Fruit fly (Drosophila melanogaster) whole organism, embryonic: ENCODE results near the gene Dup99B.
A peak's percentile ranks its signal among the peaks of the same experiment; 100 is the strongest.

Experiments
- Atf3 ChIP-seq: fragments of 200-800 bp; sonication (Bioruptor generic); optimal IDR thresholded peaks from 3 replicates; lab custom pipeline; 2016; ENCODE audit warnings: missing biosample characterization, missing genetic modification characterization
- CG10147 ChIP-seq: fragments of 200-800 bp; sonication (Bioruptor generic); optimal IDR thresholded peaks from 2 replicates; lab custom pipeline; 2019; ENCODE audit warnings: missing biosample characterization, mild to moderate bottlenecking, missing genetic modification characterization, moderate library complexity
- CG11398 ChIP-seq: fragments of 200-800 bp; sonication (Bioruptor generic); optimal IDR thresholded peaks from 2 replicates; lab custom pipeline; 2016; ENCODE audit warnings: missing biosample characterization, missing genetic modification characterization
- CG11456 ChIP-seq: fragments of 200-800 bp; sonication (Bioruptor generic); IDR thresholded peaks from 3 replicates; pipeline ENCODE4 v1.3.6; 2022; ENCODE audit warnings: missing biosample characterization, missing genetic modification characterization
- CG11560 ChIP-seq: fragments of 200-800 bp; sonication (Bioruptor generic); IDR thresholded peaks from 3 replicates; pipeline ENCODE4 v1.3.6; 2022; ENCODE audit warnings: missing biosample characterization, missing genetic modification characterization
- CG18599 ChIP-seq: fragments of 200-800 bp; sonication (Bioruptor generic); optimal IDR thresholded peaks from 3 replicates; lab custom pipeline; 2017; ENCODE audit warnings: missing biosample characterization, missing genetic modification characterization, mild to moderate bottlenecking, moderate library complexity, missing genetic modification reagents
- CG3407 ChIP-seq: fragments of 200-800 bp; sonication (Bioruptor generic); optimal IDR thresholded peaks from 2 replicates; lab custom pipeline; 2018; ENCODE audit warnings: missing biosample characterization, mild to moderate bottlenecking, missing genetic modification characterization
- CG6654 ChIP-seq: fragments of 200-800 bp; sonication (Bioruptor generic); optimal IDR thresholded peaks from 2 replicates; lab custom pipeline; 2017; ENCODE audit warnings: missing biosample characterization, mild to moderate bottlenecking, missing genetic modification characterization
- CG8388 ChIP-seq: fragments of 200-800 bp; sonication (Bioruptor generic); optimal IDR thresholded peaks from 2 replicates; lab custom pipeline; 2019; ENCODE audit warnings: missing biosample characterization, mild to moderate bottlenecking, missing genetic modification characterization, moderate library complexity
- CG9797 ChIP-seq: fragments of 200-800 bp; sonication (Bioruptor generic); optimal IDR thresholded peaks from 3 replicates; lab custom pipeline; 2018; ENCODE audit warnings: missing biosample characterization, mild to moderate bottlenecking, missing genetic modification characterization
- CG9817 ChIP-seq: fragments of 200-800 bp; sonication (Bioruptor generic); optimal IDR thresholded peaks from 2 replicates; lab custom pipeline; 2018; ENCODE audit warnings: missing biosample characterization, mild to moderate bottlenecking, missing genetic modification characterization, moderate library complexity
- ERR ChIP-seq: fragments of 200-800 bp; sonication (Bioruptor generic); optimal IDR thresholded peaks from 2 replicates; lab custom pipeline; 2016; ENCODE audit warnings: missing biosample characterization, missing genetic modification characterization
- HLH4C ChIP-seq: fragments of 200-800 bp; sonication (Bioruptor generic); IDR thresholded peaks from 3 replicates; pipeline ENCODE4 v1.3.6; 2022; ENCODE audit warnings: missing biosample characterization, missing genetic modification characterization; ENCODE audit not compliant: partially characterized antibody
- HLH54F ChIP-seq: fragments of 200-800 bp; sonication (Bioruptor generic); optimal IDR thresholded peaks from 3 replicates; lab custom pipeline; 2016; ENCODE audit warnings: missing biosample characterization, missing genetic modification characterization
- Hr51 ChIP-seq, 2 experiments: fragments of 200-800 bp; sonication (Bioruptor generic); optimal IDR thresholded peaks; 2 replicates in 1 of 2; 3 replicates in 1 of 2; lab custom pipeline; 2016 to 2018; ENCODE audit warnings: missing biosample characterization in 2 of 2, missing genetic modification characterization in 2 of 2, mild to moderate bottlenecking in 1 of 2, moderate library complexity in 1 of 2
- Lim3 ChIP-seq: fragments of 200-800 bp; sonication (Bioruptor generic); IDR thresholded peaks from 2 replicates; pipeline ENCODE4 v1.3.6; 2022; ENCODE audit warnings: missing biosample characterization, missing genetic modification characterization
- Med ChIP-seq: fragments of 200-800 bp; sonication (Bioruptor generic); peaks from one replicate; lab custom pipeline; 2016; ENCODE audit warnings: missing biosample characterization, missing genetic modification characterization, mild to moderate bottlenecking, inconsistent platforms, moderate library complexity
- NC2β ChIP-seq: fragments of 200-800 bp; sonication (Bioruptor generic); optimal IDR thresholded peaks from 2 replicates; lab custom pipeline; 2016; ENCODE audit warnings: missing biosample characterization, missing genetic modification characterization
- NK7.1 ChIP-seq: fragments of 200-800 bp; sonication (Bioruptor generic); optimal IDR thresholded peaks from 3 replicates; lab custom pipeline; 2016; ENCODE audit warnings: missing biosample characterization, missing genetic modification characterization
- Nf-YC ChIP-seq: fragments of 200-800 bp; optimal IDR thresholded peaks from 3 replicates; lab custom pipeline; 2019; ENCODE audit warnings: missing biosample characterization, mild to moderate bottlenecking, missing genetic modification characterization, moderate library complexity
- PHDP ChIP-seq: fragments of 200-800 bp; sonication (Bioruptor generic); optimal IDR thresholded peaks from 3 replicates; lab custom pipeline; 2018; ENCODE audit warnings: missing biosample characterization, mild to moderate bottlenecking, missing genetic modification characterization, moderate library complexity
- Rx ChIP-seq: fragments of 200-800 bp; sonication (Bioruptor generic); IDR thresholded peaks from 2 replicates; pipeline ENCODE4 v1.3.6; 2022; ENCODE audit warnings: missing biosample characterization, missing genetic modification characterization
- Six4 ChIP-seq: fragments of 200-800 bp; sonication (Bioruptor generic); optimal IDR thresholded peaks from 2 replicates; lab custom pipeline; 2016; ENCODE audit warnings: missing biosample characterization, missing genetic modification characterization
- Sry-δ ChIP-seq: fragments of 200-800 bp; sonication (Bioruptor generic); optimal IDR thresholded peaks from 2 replicates; lab custom pipeline; 2016; ENCODE audit warnings: missing biosample characterization, missing genetic modification characterization
- YL-1 ChIP-seq: fragments of 200-800 bp; sonication (Bioruptor generic); optimal IDR thresholded peaks from 3 replicates; lab custom pipeline; 2017; ENCODE audit warnings: missing biosample characterization, mild to moderate bottlenecking, missing genetic modification characterization
- abd-A ChIP-seq: fragments of 200-800 bp; sonication (Bioruptor generic); optimal IDR thresholded peaks from 3 replicates; lab custom pipeline; 2019; ENCODE audit warnings: missing biosample characterization, mild to moderate bottlenecking, missing genetic modification characterization, moderate library complexity
- al ChIP-seq: fragments of 200-800 bp; sonication (Bioruptor generic); IDR thresholded peaks from 2 replicates; pipeline ENCODE4 v1.3.6; 2022; ENCODE audit warnings: missing biosample characterization, missing genetic modification characterization
- ap ChIP-seq: fragments of 200-800 bp; sonication (Bioruptor generic); IDR thresholded peaks from 2 replicates; pipeline ENCODE4 v1.3.6; 2022; ENCODE audit warnings: missing biosample characterization, missing genetic modification characterization
- ash1 ChIP-seq: fragments of 200-800 bp; sonication (Bioruptor generic); optimal IDR thresholded peaks from 2 replicates; lab custom pipeline; 2018; ENCODE audit warnings: missing biosample characterization, mild to moderate bottlenecking, missing genetic modification characterization
- az2 ChIP-seq: fragments of 200-800 bp; sonication (Bioruptor generic); optimal IDR thresholded peaks from 3 replicates; lab custom pipeline; 2016; ENCODE audit warnings: missing biosample characterization, missing genetic modification characterization
- caup ChIP-seq: fragments of 200-800 bp; sonication (Bioruptor generic); optimal IDR thresholded peaks from 3 replicates; lab custom pipeline; 2017; ENCODE audit warnings: missing biosample characterization, mild to moderate bottlenecking, missing genetic modification characterization, moderate library complexity; ENCODE audit not compliant: severe bottlenecking
- crp ChIP-seq, 2 experiments: fragments of 200-800 bp; sonication (Bioruptor generic); optimal IDR thresholded peaks; 2 replicates in 1 of 2; 3 replicates in 1 of 2; lab custom pipeline; 2017; ENCODE audit warnings: missing biosample characterization in 2 of 2, missing genetic modification characterization in 2 of 2, mild to moderate bottlenecking in 1 of 2, moderate library complexity in 1 of 2
- dpn ChIP-seq, 2 experiments: fragments of 200-800 bp; sonication (Bioruptor generic); optimal IDR thresholded peaks; 3 replicates each; lab custom pipeline; 2016; ENCODE audit warnings: missing biosample characterization in 2 of 2, missing genetic modification characterization in 2 of 2
- dysf ChIP-seq: fragments of 200-800 bp; sonication (Bioruptor generic); IDR thresholded peaks from 3 replicates; pipeline ENCODE4 v1.3.6; 2022; ENCODE audit warnings: missing biosample characterization, missing genetic modification characterization
- eve ChIP-seq, 2 experiments: fragments of >200 bp; optimal IDR thresholded peaks; 2 replicates each; lab custom pipeline; 2017; ENCODE audit warnings: missing biosample characterization in 2 of 2, missing genetic modification characterization in 2 of 2
- ftz-f1 ChIP-seq: fragments of 200-800 bp; sonication (Bioruptor generic); optimal IDR thresholded peaks from 2 replicates; lab custom pipeline; 2016; ENCODE audit warnings: missing biosample characterization, missing genetic modification characterization
- gem ChIP-seq: fragments of 200-800 bp; sonication (Bioruptor generic); optimal IDR thresholded peaks from 2 replicates; lab custom pipeline; 2019; ENCODE audit warnings: missing biosample characterization, mild to moderate bottlenecking, missing genetic modification characterization, moderate library complexity
- lmd ChIP-seq: fragments of 200-800 bp; sonication (Bioruptor generic); IDR thresholded peaks from 2 replicates; pipeline ENCODE4 v1.3.6; 2022; ENCODE audit warnings: missing biosample characterization, missing genetic modification characterization
- luna ChIP-seq: fragments of 200-800 bp; sonication (Bioruptor generic); optimal IDR thresholded peaks from 2 replicates; lab custom pipeline; 2016; ENCODE audit warnings: missing biosample characterization, missing genetic modification characterization
- nmo ChIP-seq: fragments of 200-800 bp; sonication (Bioruptor generic); optimal IDR thresholded peaks from 2 replicates; lab custom pipeline; 2018; ENCODE audit warnings: missing biosample characterization, mild to moderate bottlenecking, missing genetic modification characterization, moderate library complexity
- pfk ChIP-seq: fragments of 200-800 bp; sonication (Bioruptor generic); optimal IDR thresholded peaks from 2 replicates; lab custom pipeline; 2018; ENCODE audit warnings: missing biosample characterization, mild to moderate bottlenecking, missing genetic modification characterization, moderate library complexity
- rib ChIP-seq: fragments of 200-800 bp; sonication (Bioruptor generic); IDR thresholded peaks from 2 replicates; pipeline ENCODE4 v1.3.6; 2022; ENCODE audit warnings: missing biosample characterization, missing genetic modification characterization
- schlank ChIP-seq: fragments of 200-800 bp; sonication (Bioruptor generic); optimal IDR thresholded peaks from 2 replicates; lab custom pipeline; 2018; ENCODE audit warnings: missing biosample characterization, mild to moderate bottlenecking, missing genetic modification characterization
- sisA ChIP-seq: fragments of 200-800 bp; sonication (Bioruptor generic); IDR thresholded peaks from 2 replicates; pipeline ENCODE4 v1.3.6; 2022; ENCODE audit warnings: missing biosample characterization, missing genetic modification characterization
- sqz ChIP-seq: fragments of 200-800 bp; sonication (Bioruptor generic); optimal IDR thresholded peaks from 3 replicates; lab custom pipeline; 2018; ENCODE audit warnings: missing biosample characterization, mild to moderate bottlenecking, missing genetic modification characterization
- sug ChIP-seq: fragments of 200-800 bp; optimal IDR thresholded peaks from 2 replicates; lab custom pipeline; 2019; ENCODE audit warnings: missing biosample characterization, mild to moderate bottlenecking, missing genetic modification characterization, moderate library complexity
- tgo ChIP-seq: fragments of 200-800 bp; sonication (Bioruptor generic); IDR thresholded peaks from 3 replicates; pipeline ENCODE4 v1.3.6; 2022; ENCODE audit warnings: missing biosample characterization, missing genetic modification characterization
- yki ChIP-seq: fragments of >200 bp; optimal IDR thresholded peaks from 3 replicates; lab custom pipeline; 2018
- zen2 ChIP-seq: fragments of 200-800 bp; sonication (Bioruptor generic); IDR thresholded peaks from 3 replicates; pipeline ENCODE4 v1.3.6; 2022; ENCODE audit warnings: missing biosample characterization, missing genetic modification characterization; ENCODE audit not compliant: partially characterized antibody

The Dup99B gene

DNA sequence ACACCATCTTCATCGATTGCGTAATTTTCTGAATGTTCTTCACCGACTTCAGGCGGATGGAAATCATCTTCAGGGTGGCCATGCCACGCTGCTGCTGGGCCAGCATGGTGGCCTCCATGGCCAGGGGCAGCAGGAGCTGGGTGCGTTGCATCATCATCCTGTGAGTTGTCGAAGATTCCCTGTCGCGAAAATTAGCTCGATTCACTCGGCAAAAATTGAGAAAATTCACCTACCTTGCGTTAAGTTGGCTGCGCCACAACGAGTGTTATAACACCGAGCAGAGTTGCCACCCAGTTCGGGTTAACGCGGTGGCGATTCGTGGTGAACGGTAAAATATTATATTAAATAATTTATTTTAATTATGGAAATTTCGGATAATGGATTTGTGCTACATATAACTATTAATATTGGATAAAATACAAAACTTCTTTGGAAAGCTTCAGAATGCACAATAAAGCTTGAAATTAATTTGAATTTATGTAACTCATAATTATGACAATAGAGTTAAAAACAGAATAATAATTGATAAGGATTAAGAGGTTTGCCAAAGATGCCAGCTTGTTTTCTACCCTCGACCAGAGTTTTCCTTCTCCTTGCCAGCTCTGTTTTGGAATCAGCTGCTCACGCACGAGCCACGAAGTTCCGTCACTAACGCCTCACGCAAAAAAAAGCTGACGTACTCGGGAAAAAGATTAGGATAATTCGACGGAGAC, 33.6 kb upstream of the Dup99B start, which contains the start of the genes ATPsyngamma and yata (continued):
- TF ChIP-seq dysf (GFP tag; lab: Robert Waterston, UW): peak; percentile 19; the same call in 1 of the 3 replicates
- no peak for TF ChIP-seq Rx
- TF ChIP-seq CG9817 (tag; lab: Kevin White, UChicago): peak; percentile 37
- TF ChIP-seq HLH54F (GFP tag; lab: Kevin White, UChicago): no peak
- no peak for TF ChIP-seq NK7.1 (GFP tag; lab: Kevin White, UChicago)
- TF ChIP-seq gem (tag; lab: Kevin White, UChicago): no peak
- TF ChIP-seq abd-A: no peak
- TF ChIP-seq az2: no peak
- TF ChIP-seq ftz-f1: no peak
- TF ChIP-seq CG3407 (GFP tag; lab: Kevin White, UChicago): no peak
- TF ChIP-seq yki (lab: Kevin White, UChicago): no peak
- TF ChIP-seq eve (GFP tag; optimal IDR thresholded peaks at IDR 0.05; lab: Kevin White, UChicago): no peak
- peak in 1 of 2 experiments; percentile 35 for TF ChIP-seq dpn (GFP tag; optimal IDR thresholded peaks at IDR 0.05; lab: Kevin White, UChicago)
- TF ChIP-seq rib (GFP tag; lab: Robert Waterston, UW): 0 out of 2 replicates have a peak, but pooled peaks have one; percentile 28
- TF ChIP-seq ERR (GFP tag; lab: Kevin White, UChicago): no peak
- TF ChIP-seq NC2β (GFP tag; lab: Kevin White, UChicago): no peak
- no peak for TF ChIP-seq CG10147 (GFP tag; lab: Kevin White, UChicago)
- no peak for TF ChIP-seq CG11560 (tag; lab: Robert Waterston, UW)
- peak; percentile 69 to 93 for TF ChIP-seq crp (GFP tag; optimal IDR thresholded peaks at IDR 0.05; lab: Kevin White, UChicago)
- no peak; the same call in 2 of the 3 replicates for TF ChIP-seq CG11456 (GFP tag; lab: Robert Waterston, UW)
- 0 out of 2 replicates have a peak, but pooled peaks have one; percentile 28 for TF ChIP-seq sisA (GFP tag; lab: Robert Waterston, UW)
- TF ChIP-seq schlank (tag; lab: Kevin White, UChicago): no peak
- TF ChIP-seq sug (tag; lab: Kevin White, UChicago): peak; percentile 54
- TF ChIP-seq luna (GFP tag; lab: Kevin White, UChicago): no peak
- TF ChIP-seq CG6654 (GFP tag; lab: Kevin White, UChicago): no peak
- peak; percentile 81 for TF ChIP-seq Sry-δ (GFP tag; lab: Kevin White, UChicago)
- TF ChIP-seq CG11398 (GFP tag; lab: Kevin White, UChicago): no peak
- TF ChIP-seq YL-1: peak; percentile 92
- TF ChIP-seq Med: peak; percentile 6
- TF ChIP-seq Atf3 (GFP tag; lab: Kevin White, UChicago): no peak
- TF ChIP-seq Six4 (GFP tag; lab: Kevin White, UChicago): no peak
- TF ChIP-seq CG8388: no peak
- TF ChIP-seq HLH4C (GFP tag; lab: Robert Waterston, UW): peak; percentile 53; the same call in 1 of the 3 replicates
- no peak for TF ChIP-seq pfk (GFP tag; lab: Kevin White, UChicago)
- no peak for TF ChIP-seq ash1 (GFP tag; lab: Kevin White, UChicago)
- TF ChIP-seq lmd (GFP tag; lab: Robert Waterston, UW): peak; percentile 39; the same call in 1 of the 2 replicates
- TF ChIP-seq CG9797 (GFP tag; lab: Kevin White, UChicago): peak; percentile 13
- TF ChIP-seq Lim3: no peak
- TF ChIP-seq nmo (GFP tag; lab: Kevin White, UChicago): peak; percentile 52
- no peak for TF ChIP-seq al (GFP tag; lab: Robert Waterston, UW)
- peak; percentile 60; the same call in 2 of the 3 replicates for TF ChIP-seq zen2 (GFP tag; lab: Robert Waterston, UW)
- TF ChIP-seq caup (GFP tag; lab: Kevin White, UChicago): peak; percentile 20
- peak; percentile 49 for TF ChIP-seq Nf-YC (tag; lab: Kevin White, UChicago)
- TF ChIP-seq ap: no peak
- TF ChIP-seq tgo: 0 out of 3 replicates have a peak, but pooled peaks have one; percentile 26
- TF ChIP-seq PHDP (tag; lab: Kevin White, UChicago): peak; percentile 18
- TF ChIP-seq Hr51 (GFP tag; optimal IDR thresholded peaks at IDR 0.05; lab: Kevin White, UChicago): no peak
- TF ChIP-seq CG18599 (GFP tag; lab: Kevin White, UChicago): no peak
- no peak for TF ChIP-seq sqz
